Fruit fly (Drosophila melanogaster): Measurements from ENCODE around the gene CG18130.

dm6 chrX:11988912-11989311, 3.7 kb downstream of the CG18130 start, which contains the start of gene tsg:
- no peak for TF ChIP-seq h (optimal IDR thresholded peaks at IDR 0.05)
- TF ChIP-seq psq (optimal IDR thresholded peaks at IDR 0.05), result no peak
- TF ChIP-seq Sin3A (optimal IDR thresholded peaks at IDR 0.05), result no peak
- TF ChIP-seq insv (optimal IDR thresholded peaks at IDR 0.05), result no peak
- no peak for TF ChIP-seq Myc (optimal IDR thresholded peaks at IDR 0.05)

All from Kc167 (cell line).